Worm (Caenorhabditis elegans) whole organism, L3 larva: Measurements from ENCODE around the gene srt-31.

Source experiments
- ZK546.5 ChIP-seq: sonication (generic microtip); optimal IDR thresholded peaks from 2 replicates; lab custom pipeline; 2017; ENCODE audit warnings: missing biosample characterization, missing genetic modification characterization
- ama-1 ChIP-seq: fragments of 150-350 bp; optimal IDR thresholded peaks from 2 replicates; lab custom pipeline; 2018
- ceh-28 ChIP-seq: fragments of 150-350 bp; optimal IDR thresholded peaks from 2 replicates; lab custom pipeline; 2014; ENCODE audit warnings: missing biosample characterization, missing genetic modification reagents, missing genetic modification characterization
- ceh-82 ChIP-seq: fragments of 150-350 bp; optimal IDR thresholded peaks from 2 replicates; lab custom pipeline; 2014; ENCODE audit warnings: missing biosample characterization, missing genetic modification characterization
- ceh-9 ChIP-seq: sonication (generic microtip); optimal IDR thresholded peaks from 2 replicates; lab custom pipeline; 2018; ENCODE audit warnings: missing biosample characterization, missing genetic modification characterization
- daf-12 ChIP-seq: fragments of 150-350 bp; optimal IDR thresholded peaks from 2 replicates; lab custom pipeline; 2014; ENCODE audit warnings: missing biosample characterization, missing genetic modification reagents, missing genetic modification characterization
- egl-5 ChIP-seq: fragments of 150-350 bp; optimal IDR thresholded peaks from 2 replicates; lab custom pipeline; 2017; ENCODE audit warnings: missing biosample characterization, missing genetic modification reagents, missing genetic modification characterization, inconsistent platforms
- elt-1 ChIP-seq: fragments of 150-350 bp; optimal IDR thresholded peaks from 2 replicates; lab custom pipeline; 2014; ENCODE audit warnings: missing biosample characterization, missing genetic modification characterization
- elt-2 ChIP-seq: sonication (generic microtip); optimal IDR thresholded peaks from 2 replicates; lab custom pipeline; 2016; ENCODE audit warnings: missing genetic modification reagents, mild to moderate bottlenecking, missing genetic modification characterization, missing compliant biosample characterization
- elt-3 ChIP-seq, 3 experiments: fragments of 150-350 bp in 1 of 3; sonication (generic microtip) in 2 of 3; optimal IDR thresholded peaks; 2 replicates in 2 of 3; 4 replicates in 1 of 3; lab custom pipeline; 2014 to 2017; ENCODE audit warnings: missing biosample characterization in 3 of 3, missing genetic modification characterization in 3 of 3
- fkh-10 ChIP-seq: sonication (generic microtip); optimal IDR thresholded peaks from 2 replicates; lab custom pipeline; 2017; ENCODE audit warnings: missing biosample characterization, missing genetic modification reagents, missing genetic modification characterization
- fkh-2 ChIP-seq: fragments of 150-350 bp; optimal IDR thresholded peaks from 2 replicates; lab custom pipeline; 2014; ENCODE audit warnings: missing biosample characterization, missing genetic modification reagents, missing genetic modification characterization
- hmg-11 ChIP-seq: sonication (generic microtip); optimal IDR thresholded peaks from 2 replicates; lab custom pipeline; 2016; ENCODE audit warnings: missing genetic modification characterization, missing compliant biosample characterization
- jun-1 ChIP-seq: fragments of 150-350 bp; optimal IDR thresholded peaks from 2 replicates; lab custom pipeline; 2014; ENCODE audit warnings: missing biosample characterization, missing genetic modification reagents, missing genetic modification characterization
- lin-15B ChIP-seq: fragments of 150-350 bp; optimal IDR thresholded peaks from 2 replicates; lab custom pipeline; 2014; ENCODE audit warnings: missing biosample characterization, missing genetic modification characterization
- lin-39 ChIP-seq: fragments of 150-350 bp; optimal IDR thresholded peaks from 2 replicates; lab custom pipeline; 2018; ENCODE audit warnings: missing biosample characterization, missing genetic modification reagents, missing genetic modification characterization
- mdl-1 ChIP-seq: fragments of 150-350 bp; optimal IDR thresholded peaks from 2 replicates; lab custom pipeline; 2014; ENCODE audit warnings: missing biosample characterization, missing genetic modification characterization
- mml-1 ChIP-seq: fragments of 150-350 bp; sonication (generic microtip); optimal IDR thresholded peaks from 3 replicates; lab custom pipeline; 2014; ENCODE audit warnings: missing biosample characterization, missing genetic modification characterization
- nhr-11 ChIP-seq: fragments of 150-350 bp; optimal IDR thresholded peaks from 2 replicates; lab custom pipeline; 2014; ENCODE audit warnings: missing biosample characterization, missing genetic modification characterization
- nhr-23 ChIP-seq: fragments of 150-350 bp; optimal IDR thresholded peaks from 2 replicates; lab custom pipeline; 2014; ENCODE audit warnings: missing biosample characterization, missing genetic modification reagents, missing genetic modification characterization
- nhr-237 ChIP-seq: fragments of 150-350 bp; optimal IDR thresholded peaks from 2 replicates; lab custom pipeline; 2014; ENCODE audit warnings: missing biosample characterization, missing genetic modification characterization
- nhr-28 ChIP-seq: fragments of 150-350 bp; optimal IDR thresholded peaks from 2 replicates; lab custom pipeline; 2014; ENCODE audit warnings: missing biosample characterization, missing genetic modification characterization
- nhr-76 ChIP-seq: fragments of 150-350 bp; sonication (generic microtip); optimal IDR thresholded peaks from 5 replicates; lab custom pipeline; 2014; ENCODE audit warnings: missing biosample characterization, missing genetic modification characterization
- nhr-77 ChIP-seq: fragments of 150-350 bp; optimal IDR thresholded peaks from 2 replicates; lab custom pipeline; 2014; ENCODE audit warnings: missing biosample characterization, missing genetic modification characterization
- pha-4 ChIP-seq: fragments of 150-350 bp; optimal IDR thresholded peaks from 2 replicates; lab custom pipeline; 2014; ENCODE audit warnings: missing biosample characterization, missing genetic modification reagents, missing genetic modification characterization
- pqm-1 ChIP-seq: fragments of 150-350 bp; optimal IDR thresholded peaks from 2 replicates; lab custom pipeline; 2017; ENCODE audit warnings: missing biosample characterization, missing genetic modification characterization, inconsistent platforms
- skn-1 ChIP-seq: fragments of 150-350 bp; optimal IDR thresholded peaks from 2 replicates; lab custom pipeline; 2014; ENCODE audit warnings: missing biosample characterization, missing genetic modification characterization
- snpc-4 ChIP-seq: fragments of 150-350 bp; optimal IDR thresholded peaks from 2 replicates; lab custom pipeline; 2014; ENCODE audit warnings: missing biosample characterization, missing genetic modification characterization
- tbx-2 ChIP-seq: sonication (generic microtip); optimal IDR thresholded peaks from 2 replicates; lab custom pipeline; 2016; ENCODE audit warnings: mild to moderate bottlenecking, missing genetic modification characterization, missing compliant biosample characterization
- unc-39 ChIP-seq: sonication (generic microtip); optimal IDR thresholded peaks from 4 replicates; lab custom pipeline; 2017; ENCODE audit warnings: missing biosample characterization, missing genetic modification characterization
- zag-1 ChIP-seq: fragments of 150-350 bp; optimal IDR thresholded peaks from 2 replicates; lab custom pipeline; 2014; ENCODE audit warnings: missing biosample characterization, missing genetic modification characterization
- ztf-11 ChIP-seq: fragments of 150-350 bp; optimal IDR thresholded peaks from 2 replicates; lab custom pipeline; 2014; ENCODE audit warnings: missing biosample characterization, missing genetic modification characterization
- ztf-4 ChIP-seq: fragments of 150-350 bp; optimal IDR thresholded peaks from 2 replicates; lab custom pipeline; 2014; ENCODE audit warnings: missing biosample characterization, missing genetic modification characterization

Gene srt-31

DNA sequence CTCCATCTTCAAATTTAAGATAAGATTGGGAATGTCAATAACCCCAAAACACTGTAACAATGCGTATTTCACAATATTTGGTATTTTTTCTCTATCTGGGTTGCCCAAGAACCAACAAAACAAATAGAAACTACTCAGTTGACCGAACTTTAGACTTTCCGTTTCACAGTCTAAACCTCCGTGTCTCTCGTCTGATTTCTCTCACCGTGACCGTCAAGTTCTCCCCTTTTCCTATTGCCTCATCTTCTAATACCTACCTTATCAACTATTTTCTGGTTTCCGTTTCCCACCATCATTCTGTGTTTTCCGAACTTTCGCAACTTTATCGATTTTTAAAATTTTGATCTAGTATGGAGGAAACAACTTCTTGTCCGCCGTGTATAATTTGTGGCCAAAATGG is 21.6 kb downstream of the srt-31 start, which contains the start of gene nhr-131:
Gene nhr-131, plus strand, starts transcription at position 87 of the 400 bp plus-strand sequence.
- TF ChIP-seq ceh-28 (tag; lab: Kevin White, UChicago) (peak; percentile 66), skn-1 (tag; lab: Kevin White, UChicago) (no peak), elt-2 (tag; lab: Kevin White, UChicago) (peak; percentile 70), nhr-23 (tag; lab: Kevin White, UChicago) (peak; percentile 30), pqm-1 (tag; lab: Kevin White, UChicago) (peak; percentile 30), lin-39 (no peak), elt-3 (tag; optimal IDR thresholded peaks at IDR 0.05; lab: Kevin White, UChicago) (peak in 2 of 3 experiments; percentile 33 to 43), unc-39 (tag; lab: Kevin White, UChicago) (no peak), nhr-237 (tag; lab: Kevin White, UChicago) (no peak), fkh-2 (tag; lab: Kevin White, UChicago) (no peak), pha-4 (tag; lab: Kevin White, UChicago) (peak; percentile 47), snpc-4 (tag; lab: Kevin White, UChicago) (no peak), hmg-11 (tag; lab: Kevin White, UChicago) (no peak), jun-1 (tag; lab: Kevin White, UChicago) (peak; percentile 40)

DNA sequence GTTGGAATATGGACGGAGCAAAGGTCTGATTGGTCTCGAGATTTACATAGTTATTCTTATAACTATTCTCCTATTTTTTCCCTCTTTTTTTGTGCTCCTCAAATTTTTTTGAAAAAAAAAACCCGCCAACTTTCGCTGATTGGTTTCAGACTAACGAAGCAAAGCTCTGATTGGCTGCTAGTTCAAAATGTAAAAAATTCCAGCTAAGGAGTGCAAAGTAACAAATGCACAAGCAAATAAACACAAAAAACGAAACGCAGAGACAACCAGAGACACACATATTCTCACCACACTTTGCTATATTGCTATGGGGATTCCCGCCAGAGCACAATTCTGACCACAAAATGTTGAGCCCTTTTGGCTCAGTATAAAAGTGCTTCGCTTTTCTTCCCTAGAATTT is 24.7 kb downstream of the srt-31 start, which contains the start of gene T01G6.1:
Gene T01G6.1, plus strand, starts transcription at position 301 of the 400 bp plus-strand sequence.
- no peak for TF ChIP-seq ztf-4
- TF ChIP-seq nhr-76 = no peak
- TF ChIP-seq nhr-28 (tag; lab: Kevin White, UChicago) = no peak
- TF ChIP-seq pqm-1 (tag; lab: Kevin White, UChicago) = no peak
- TF ChIP-seq mdl-1 = no peak
- no peak for TF ChIP-seq mml-1 (tag; lab: Kevin White, UChicago)
- no peak for TF ChIP-seq fkh-10
- no peak for TF ChIP-seq egl-5 (tag; lab: Kevin White, UChicago)
- no peak for TF ChIP-seq tbx-2
- TF ChIP-seq jun-1 (tag; lab: Kevin White, UChicago) = no peak
- no peak for TF ChIP-seq nhr-11
- no peak for TF ChIP-seq hmg-11 (tag; lab: Kevin White, UChicago)
- TF ChIP-seq elt-3 (tag; optimal IDR thresholded peaks at IDR 0.05; lab: Kevin White, UChicago) = no peak
- no peak for TF ChIP-seq ZK546.5 (tag; lab: Kevin White, UChicago)
- TF ChIP-seq nhr-237 (tag; lab: Kevin White, UChicago) = no peak
- no peak for TF ChIP-seq lin-15B (tag; lab: Kevin White, UChicago)
- TF ChIP-seq elt-2 (tag; lab: Kevin White, UChicago) = no peak

DNA sequence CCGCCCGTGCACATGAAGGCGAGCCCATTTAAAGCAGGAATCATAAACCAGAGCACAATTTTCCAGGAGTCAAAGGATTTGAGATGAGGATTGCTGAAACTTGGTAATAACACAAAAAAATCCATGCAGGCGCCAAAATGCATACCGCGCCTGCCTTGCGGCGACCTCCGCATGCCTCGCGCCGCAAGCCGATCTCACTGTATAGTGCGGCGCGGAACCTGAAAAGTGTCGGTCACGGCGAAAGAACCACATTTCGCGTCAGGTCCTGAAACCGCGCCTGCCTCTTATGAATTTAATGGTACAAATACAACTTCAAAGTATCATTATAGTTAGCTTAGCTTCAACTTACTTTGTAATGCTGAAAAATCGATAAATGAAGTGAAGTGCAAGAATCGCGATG is 27.8 kb downstream of the srt-31 start:
- TF ChIP-seq daf-12 (no peak), ceh-9 (tag; lab: Kevin White, UChicago) (no peak), pha-4 (tag; lab: Kevin White, UChicago) (no peak)
- TF ChIP-seq, all 47 proteins: peak for 0

DNA sequence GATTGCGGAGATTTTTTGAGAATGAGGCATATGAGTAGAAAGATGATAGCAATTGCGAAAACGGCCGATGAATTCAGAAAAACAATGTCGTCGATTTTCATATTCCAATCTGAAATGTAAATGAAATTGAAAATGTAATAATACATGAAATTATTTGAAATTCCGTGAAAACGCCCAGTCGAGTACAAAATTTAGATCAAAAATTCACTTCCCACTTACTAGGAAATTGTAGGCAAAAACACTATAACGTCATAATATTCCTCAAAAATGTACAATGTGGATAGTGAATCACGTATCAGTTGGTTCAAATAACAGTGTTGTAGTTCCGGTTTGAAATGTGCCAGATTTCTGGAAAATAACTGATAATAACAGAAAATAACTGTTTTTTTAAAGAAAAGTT is 28.5 kb downstream of the srt-31 start, which contains the start of gene str-256:
Gene str-256, minus strand, starts transcription at position 101 of the 400 bp plus-strand sequence.
- TF ChIP-seq lin-39 (no peak), ama-1 (lab: Kevin White, UChicago) (no peak), ztf-4 (no peak), elt-1 (tag; lab: Kevin White, UChicago) (no peak)

DNA sequence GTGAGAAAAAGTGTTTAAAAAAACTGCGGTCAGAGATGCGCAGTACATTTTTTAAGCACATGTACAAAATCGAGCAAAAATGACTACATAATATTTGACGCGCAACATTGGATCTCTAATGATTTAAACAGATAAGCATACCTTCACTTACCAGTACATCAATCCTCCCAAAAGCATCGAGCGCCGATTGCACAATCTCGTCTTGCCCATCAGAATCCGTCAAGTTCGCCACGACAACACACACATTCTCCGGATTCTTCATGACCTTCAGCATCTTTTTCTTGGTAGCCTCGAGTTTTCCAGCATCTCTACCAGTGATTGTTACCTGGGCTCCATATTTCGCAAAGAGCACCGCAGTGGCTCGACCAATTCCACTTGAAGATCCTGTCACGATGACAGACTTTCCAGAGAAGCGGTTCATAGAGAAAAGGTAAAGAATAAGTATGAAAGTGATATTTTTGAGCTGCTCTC is 30.1 kb downstream of the srt-31 start, which contains the start of gene T01G6.10:
Gene T01G6.10, minus strand, starts transcription at position 421 of the 471 bp plus-strand sequence.
- TF ChIP-seq mml-1 (tag; lab: Kevin White, UChicago) (no peak), nhr-76 (no peak), ZK546.5 (tag; lab: Kevin White, UChicago) (no peak), zag-1 (tag; lab: Kevin White, UChicago) (no peak), nhr-23 (tag; lab: Kevin White, UChicago) (no peak), ceh-9 (tag; lab: Kevin White, UChicago) (no peak), nhr-77 (no peak), fkh-10 (no peak), elt-1 (tag; lab: Kevin White, UChicago) (no peak), ceh-82 (no peak), egl-5 (tag; lab: Kevin White, UChicago) (no peak)

DNA sequence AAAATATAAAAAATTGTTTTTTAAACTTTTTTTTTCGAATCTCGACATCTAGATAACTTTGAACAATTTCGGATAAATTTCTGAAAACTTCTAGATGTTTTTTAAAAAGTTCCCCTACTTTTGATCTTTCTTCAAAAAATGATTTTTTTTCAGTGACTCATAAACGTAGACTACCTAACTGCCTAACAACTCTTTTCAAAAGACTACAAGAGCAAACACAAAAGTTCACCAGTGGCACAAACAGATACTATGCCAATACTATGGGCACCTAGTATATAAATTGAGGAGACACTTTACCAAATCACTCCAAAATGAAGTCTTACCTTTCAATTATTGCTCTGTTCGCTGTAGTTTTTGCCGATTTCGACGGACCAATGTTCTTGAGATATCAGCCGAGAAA is 31.0 kb downstream of the srt-31 start, which contains the start of gene srlf-35:
Gene srlf-35, plus strand, starts transcription at position 301 of the 400 bp plus-strand sequence.
- TF ChIP-seq mml-1 (tag; lab: Kevin White, UChicago) = no peak
- TF ChIP-seq ztf-11 (tag; lab: Kevin White, UChicago) = no peak
